Fruit fly (Drosophila melanogaster): ENCODE results near the gene CG31960.
A peak's percentile ranks its signal among the peaks of the same experiment; 100 is the strongest.

DNA sequence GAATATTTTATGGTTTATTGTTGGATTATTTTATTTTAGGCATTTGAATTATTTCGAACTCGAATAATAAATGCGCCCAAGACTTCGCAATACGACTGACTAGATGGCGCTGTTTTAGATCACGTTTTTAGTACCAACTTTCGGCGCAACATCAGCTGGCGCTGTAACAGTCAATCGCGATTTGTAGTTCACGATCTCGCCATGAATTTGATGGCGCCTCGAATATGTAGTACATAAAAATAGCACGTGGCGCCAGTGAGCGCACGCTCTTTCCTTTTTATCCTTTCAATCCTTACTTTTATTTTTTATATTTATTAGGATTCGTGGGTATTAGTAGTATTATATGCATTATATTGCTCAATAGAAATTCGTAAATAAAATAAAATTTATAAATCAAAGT is 1.5 kb downstream of the CG31960 start:
- TF ChIP-seq CG8478 (optimal IDR thresholded peaks at IDR 0.05) (no peak), CTCF (optimal IDR thresholded peaks at IDR 0.05) (peak; percentile 97 to 99)

All from S2 (cell line).